Fruit fly (Drosophila melanogaster): ENCODE data around the gene Dnali1.

Gene Dnali1

DNA sequence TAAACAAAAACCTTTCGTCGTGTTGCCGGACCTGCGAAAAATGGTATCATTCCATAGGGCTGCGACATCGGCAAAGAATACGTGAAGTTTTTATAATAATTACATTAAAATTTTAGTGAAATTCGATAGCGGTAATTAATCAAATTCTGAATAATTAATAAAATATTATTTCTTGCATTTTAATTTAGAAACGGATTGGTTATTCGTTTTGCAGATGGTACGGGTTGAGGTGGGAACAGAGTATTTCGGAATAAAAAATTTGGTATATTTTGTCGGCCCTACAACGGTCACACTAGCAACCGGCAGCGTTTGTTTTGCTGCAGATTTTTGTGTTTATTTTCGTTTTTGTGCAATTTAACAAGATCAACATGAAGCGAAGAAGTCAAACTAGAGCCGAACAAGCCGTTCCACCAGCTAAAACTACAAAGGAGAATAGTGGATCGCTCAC, 10.6 kb downstream of the Dnali1 start, which contains the start of the genes CG6962 and CG31368 (continued):
- no peak for TF ChIP-seq grn (GFP tag; optimal IDR thresholded peaks at IDR 0.05)
- TF ChIP-seq CG5180 (GFP tag; optimal IDR thresholded peaks at IDR 0.05) = peak; percentile 20
- peak; percentile 82 for TF ChIP-seq Ada2b (GFP tag; IDR thresholded peaks at IDR 0.05)
- peak; percentile 95 for TF ChIP-seq row (GFP tag; IDR thresholded peaks at IDR 0.05)
- TF ChIP-seq croc (GFP tag; conservative IDR thresholded peaks at IDR 0.05) = peak; percentile 70
- TF ChIP-seq Opbp (GFP tag; IDR thresholded peaks at IDR 0.05; ENCODE audit: partially characterized antibody) = no peak
- peak; percentile 71 for TF ChIP-seq ttk (GFP tag; IDR thresholded peaks at IDR 0.05)
- TF ChIP-seq trh (GFP tag; optimal IDR thresholded peaks at IDR 0.05) = peak; percentile 37
- TF ChIP-seq pum (GFP tag; optimal IDR thresholded peaks at IDR 0.05) = peak; percentile 63
- peak; percentile 85 for TF ChIP-seq az2 (GFP tag; optimal IDR thresholded peaks at IDR 0.05)
- TF ChIP-seq stc (GFP tag; IDR thresholded peaks at IDR 0.05) = peak; percentile 67
- peak; percentile 98 for TF ChIP-seq CG7357 (GFP tag; IDR thresholded peaks at IDR 0.05)
- no peak for TF ChIP-seq CG1832 (GFP tag; optimal IDR thresholded peaks at IDR 0.05)
- peak; percentile 95 for TF ChIP-seq CG7928 (GFP tag; optimal IDR thresholded peaks at IDR 0.05)
- TF ChIP-seq sd (tag; optimal IDR thresholded peaks at IDR 0.05) = peak; percentile 91
- peak; percentile 78 for TF ChIP-seq CG2116 (GFP tag; optimal IDR thresholded peaks at IDR 0.05)
- TF ChIP-seq seq (GFP tag; IDR thresholded peaks at IDR 0.05) = peak; percentile 64; the same call in 1 of the 2 replicates
- peak; percentile 78 for TF ChIP-seq tgo (GFP tag; IDR thresholded peaks at IDR 0.05)
- no peak; the same call in 2 of the 3 replicates for TF ChIP-seq CG2199 (GFP tag; IDR thresholded peaks at IDR 0.05)
- TF ChIP-seq CG1603 (tag; optimal IDR thresholded peaks at IDR 0.05) = peak; percentile 70
- TF ChIP-seq Taf1 (GFP tag; IDR thresholded peaks at IDR 0.05) = peak; percentile 62; the same call in 1 of the 2 replicates
- no peak for TF ChIP-seq pros (GFP tag; optimal IDR thresholded peaks at IDR 0.05)
- TF ChIP-seq Dp (GFP tag; optimal IDR thresholded peaks at IDR 0.05) = peak; percentile 44
- TF ChIP-seq prd (optimal IDR thresholded peaks at IDR 0.05) = no peak
- TF ChIP-seq prd (GFP tag; IDR thresholded peaks at IDR 0.05) = peak; percentile 90
- TF ChIP-seq inv (GFP tag; IDR thresholded peaks at IDR 0.05; ENCODE audit: partially characterized antibody) = no peak
- no peak for TF ChIP-seq eyg (GFP tag; optimal IDR thresholded peaks at IDR 0.05)
- TF ChIP-seq otp (GFP tag; IDR thresholded peaks at IDR 0.05) = peak; percentile 60; the same call in 2 of the 3 replicates
- TF ChIP-seq Camta (GFP tag; optimal IDR thresholded peaks at IDR 0.05) = peak; percentile 73
- TF ChIP-seq ase (GFP tag; IDR thresholded peaks at IDR 0.05) = peak; percentile 75
- TF ChIP-seq tio (GFP tag; optimal IDR thresholded peaks at IDR 0.05) = peak; percentile 76
- peak; percentile 46 for TF ChIP-seq D19B (GFP tag; optimal IDR thresholded peaks at IDR 0.05)
- TF ChIP-seq TFAM (GFP tag; optimal IDR thresholded peaks at IDR 0.05) = no peak
- peak; percentile 92 for TF ChIP-seq phol (tag; optimal IDR thresholded peaks at IDR 0.05)
- TF ChIP-seq CG4730 (GFP tag; IDR thresholded peaks at IDR 0.05) = peak; percentile 63; the same call in 1 of the 2 replicates
- no peak for TF ChIP-seq sna (GFP tag; IDR thresholded peaks at IDR 0.05; ENCODE audit: partially characterized antibody)
- TF ChIP-seq CG13424 (tag; optimal IDR thresholded peaks at IDR 0.05) = peak; percentile 91
- peak; percentile 85 for TF ChIP-seq CG14441 (GFP tag; IDR thresholded peaks at IDR 0.05)
- peak; percentile 37; the same call in 1 of the 2 replicates for TF ChIP-seq Gsc (GFP tag; IDR thresholded peaks at IDR 0.05)
- peak; percentile 95 for TF ChIP-seq trem (tag; optimal IDR thresholded peaks at IDR 0.05)
- TF ChIP-seq BtbVII (GFP tag; optimal IDR thresholded peaks at IDR 0.05) = peak; percentile 7
- peak; percentile 53 for TF ChIP-seq MESR4 (GFP tag; optimal IDR thresholded peaks at IDR 0.05)
- peak; percentile 66 for TF ChIP-seq CG8290 (GFP tag; optimal IDR thresholded peaks at IDR 0.05)
- no peak for TF ChIP-seq CG8290 (tag; optimal IDR thresholded peaks at IDR 0.05)
- peak; percentile 40; the same call in 1 of the 2 replicates for TF ChIP-seq CG43689 (GFP tag; IDR thresholded peaks at IDR 0.05)
- TF ChIP-seq sens-2 (GFP tag; IDR thresholded peaks at IDR 0.05) = 0 out of 2 replicates have a peak, but pooled peaks have one; percentile 28
- TF ChIP-seq bigmax (GFP tag; optimal IDR thresholded peaks at IDR 0.05) = no peak
- peak; percentile 63 for TF ChIP-seq jumu (GFP tag; optimal IDR thresholded peaks at IDR 0.05)
- TF ChIP-seq mam (GFP tag; optimal IDR thresholded peaks at IDR 0.05) = peak; percentile 69
- TF ChIP-seq CG11723 (GFP tag; optimal IDR thresholded peaks at IDR 0.05) = no peak
- peak; percentile 52; the same call in 1 of the 2 replicates for TF ChIP-seq CG31224 (GFP tag; IDR thresholded peaks at IDR 0.05)
- peak; percentile 82 for TF ChIP-seq CG32772 (GFP tag; IDR thresholded peaks at IDR 0.05)

Data from whole organism, embryonic.